Worm (Caenorhabditis elegans) whole organism, L2 larva: Measurements from ENCODE around the gene C03B1.4.

Source experiments
- C34F6.9 ChIP-seq: fragments of 150-350 bp; optimal IDR thresholded peaks from 2 replicates; lab custom pipeline; 2014; ENCODE audit warnings: missing biosample characterization, missing genetic modification characterization
- F13H6.1 ChIP-seq: sonication (generic microtip); optimal IDR thresholded peaks from 2 replicates; lab custom pipeline; 2016; ENCODE audit warnings: missing genetic modification characterization, missing compliant biosample characterization
- R02D3.7 ChIP-seq: fragments of 150-350 bp; optimal IDR thresholded peaks from 2 replicates; lab custom pipeline; 2014; ENCODE audit warnings: missing biosample characterization, missing genetic modification characterization
- ZK546.5 ChIP-seq: sonication (generic microtip); optimal IDR thresholded peaks from 2 replicates; lab custom pipeline; 2017; ENCODE audit warnings: missing biosample characterization, missing genetic modification characterization
- alr-1 ChIP-seq: fragments of 150-350 bp; optimal IDR thresholded peaks from 2 replicates; lab custom pipeline; 2014; ENCODE audit warnings: missing biosample characterization, missing genetic modification characterization
- aly-2 ChIP-seq: fragments of 150-350 bp; optimal IDR thresholded peaks from 2 replicates; lab custom pipeline; 2014; ENCODE audit warnings: missing biosample characterization, missing genetic modification characterization
- ama-1 ChIP-seq: fragments of 150-350 bp; optimal IDR thresholded peaks from 2 replicates; lab custom pipeline; 2018; ENCODE audit warnings: inconsistent platforms
- blmp-1 ChIP-seq: sonication (generic microtip); optimal IDR thresholded peaks from 2 replicates; lab custom pipeline; 2017; ENCODE audit warnings: missing genetic modification characterization, mild to moderate bottlenecking, missing compliant biosample characterization, antibody characterized with exemption, moderate library complexity; ENCODE audit not compliant: insufficient read depth
- ceh-16 ChIP-seq: fragments of 150-350 bp; optimal IDR thresholded peaks from 2 replicates; lab custom pipeline; 2014; ENCODE audit warnings: missing biosample characterization, missing genetic modification characterization
- ceh-82 ChIP-seq: fragments of 150-350 bp; optimal IDR thresholded peaks from 2 replicates; lab custom pipeline; 2014; ENCODE audit warnings: missing biosample characterization, missing genetic modification characterization
- crh-2 ChIP-seq: sonication (generic microtip); optimal IDR thresholded peaks from 2 replicates; lab custom pipeline; 2017; ENCODE audit warnings: missing biosample characterization, missing genetic modification characterization
- egl-27 ChIP-seq: sonication (generic microtip); optimal IDR thresholded peaks from 3 replicates; lab custom pipeline; 2017; ENCODE audit warnings: missing biosample characterization, missing genetic modification reagents, missing genetic modification characterization
- elt-1 ChIP-seq: fragments of 150-350 bp; optimal IDR thresholded peaks from 2 replicates; lab custom pipeline; 2014; ENCODE audit warnings: missing biosample characterization, missing genetic modification characterization
- lin-13 ChIP-seq: fragments of 150-350 bp; optimal IDR thresholded peaks from 2 replicates; lab custom pipeline; 2014; ENCODE audit warnings: missing biosample characterization, missing genetic modification reagents, missing genetic modification characterization
- lin-39 ChIP-seq: fragments of 150-350 bp; optimal IDR thresholded peaks from 2 replicates; lab custom pipeline; 2014; ENCODE audit warnings: missing biosample characterization, missing genetic modification reagents, missing genetic modification characterization
- lsy-2 ChIP-seq, 2 experiments: fragments of 150-350 bp in 1 of 2; sonication (generic microtip) in 1 of 2; optimal IDR thresholded peaks; 2 replicates each; lab custom pipeline; 2014 to 2017; ENCODE audit warnings: missing biosample characterization in 2 of 2, missing genetic modification characterization in 2 of 2
- mab-5 ChIP-seq: fragments of 150-350 bp; optimal IDR thresholded peaks from 2 replicates; lab custom pipeline; 2014; ENCODE audit warnings: missing biosample characterization, missing genetic modification characterization
- mdl-1 ChIP-seq, 2 experiments: fragments of 150-350 bp in 1 of 2; sonication (generic microtip) in 1 of 2; optimal IDR thresholded peaks; 2 replicates each; lab custom pipeline; 2017; ENCODE audit warnings: missing biosample characterization in 2 of 2, missing genetic modification characterization in 2 of 2
- nhr-10 ChIP-seq: sonication (generic microtip); optimal IDR thresholded peaks from 2 replicates; lab custom pipeline; 2017; ENCODE audit warnings: missing biosample characterization, missing genetic modification characterization
- nhr-12 ChIP-seq: fragments of 150-350 bp; optimal IDR thresholded peaks from 2 replicates; lab custom pipeline; 2014; ENCODE audit warnings: missing biosample characterization, missing genetic modification characterization
- nhr-21 ChIP-seq: fragments of 150-350 bp; optimal IDR thresholded peaks from 2 replicates; lab custom pipeline; 2014; ENCODE audit warnings: missing biosample characterization, missing genetic modification characterization
- nhr-23 ChIP-seq: fragments of 150-350 bp; optimal IDR thresholded peaks from 2 replicates; lab custom pipeline; 2014; ENCODE audit warnings: missing biosample characterization, missing genetic modification reagents, missing genetic modification characterization
- nhr-237 ChIP-seq: fragments of 150-350 bp; optimal IDR thresholded peaks from 2 replicates; lab custom pipeline; 2014; ENCODE audit warnings: missing biosample characterization, missing genetic modification characterization
- nhr-25 ChIP-seq: fragments of 150-350 bp; sonication (generic microtip); optimal IDR thresholded peaks from 3 replicates; lab custom pipeline; 2014; ENCODE audit warnings: missing biosample characterization, missing genetic modification characterization
- nhr-6 ChIP-seq: fragments of 150-350 bp; optimal IDR thresholded peaks from 2 replicates; lab custom pipeline; 2014; ENCODE audit warnings: missing biosample characterization, missing genetic modification characterization
- nhr-77 ChIP-seq: fragments of 150-350 bp; optimal IDR thresholded peaks from 2 replicates; lab custom pipeline; 2014; ENCODE audit warnings: missing biosample characterization, missing genetic modification characterization
- peb-1 ChIP-seq: fragments of 150-350 bp; optimal IDR thresholded peaks from 2 replicates; lab custom pipeline; 2014; ENCODE audit warnings: missing biosample characterization, missing genetic modification characterization
- sma-9 ChIP-seq, 2 experiments: fragments of 150-350 bp in 1 of 2; sonication (generic microtip) in 1 of 2; optimal IDR thresholded peaks; 2 replicates each; lab custom pipeline; 2014 to 2016; ENCODE audit warnings: missing genetic modification characterization in 2 of 2, mild to moderate bottlenecking in 1 of 2, missing biosample characterization in 1 of 2, missing compliant biosample characterization in 1 of 2, missing genetic modification reagents in 1 of 2, moderate library complexity in 1 of 2
- unc-39 ChIP-seq: fragments of 150-350 bp; optimal IDR thresholded peaks from 2 replicates; lab custom pipeline; 2014; ENCODE audit warnings: missing biosample characterization, missing genetic modification characterization
- unc-55 ChIP-seq: fragments of 150-350 bp; sonication (generic microtip); optimal IDR thresholded peaks from 3 replicates; lab custom pipeline; 2014; ENCODE audit warnings: missing biosample characterization, missing genetic modification reagents, missing genetic modification characterization
- unc-62 ChIP-seq: fragments of 150-350 bp; optimal IDR thresholded peaks from 2 replicates; lab custom pipeline; 2014; ENCODE audit warnings: missing biosample characterization, missing genetic modification reagents, missing genetic modification characterization
- ztf-1 ChIP-seq: fragments of 200-800 bp; sonication (Bioruptor generic); conservative IDR thresholded peaks from 2 replicates; pipeline ENCODE4 v1.3.6; 2022; ENCODE audit warnings: missing genetic modification characterization, missing compliant biosample characterization
- ztf-11 ChIP-seq: sonication (generic microtip); optimal IDR thresholded peaks from 2 replicates; lab custom pipeline; 2017; ENCODE audit warnings: missing biosample characterization, missing genetic modification characterization
- ztf-4 ChIP-seq: fragments of 150-350 bp; optimal IDR thresholded peaks from 2 replicates; lab custom pipeline; 2014; ENCODE audit warnings: missing biosample characterization, missing genetic modification characterization

The C03B1.4 gene

ce11 chrX:6388639-6389038 is 24.3 kb downstream of the C03B1.4 start:
- no peak for TF ChIP-seq nhr-12 (tag; lab: Kevin White, UChicago)
- no peak for TF ChIP-seq crh-2
- no peak for TF ChIP-seq aly-2 (tag; lab: Kevin White, UChicago)

ce11 chrX:6391491-6391890 is 27.2 kb downstream of the C03B1.4 start, which contains the start of gene igcm-2:
Gene igcm-2, minus strand, starts transcription at chrX:6391591.
- TF ChIP-seq nhr-6 (tag; lab: Kevin White, UChicago) (no peak), nhr-237 (no peak), ztf-1 (GFP tag; lab: Robert Waterston, UW) (no peak), nhr-23 (tag; lab: Kevin White, UChicago) (no peak), nhr-25 (no peak), unc-55 (GFP tag; lab: Kevin White, UChicago) (no peak)
- TF ChIP-seq, all 48 proteins: peak for 0

- TF ChIP-seq nhr-25 (no peak), nhr-237 (no peak), ztf-4 (no peak), ztf-11 (tag; lab: Kevin White, UChicago) (no peak), unc-39 (no peak), F13H6.1 (peak; percentile 6), ceh-16 (no peak), ceh-82 (tag; lab: Kevin White, UChicago) (no peak), nhr-21 (tag; lab: Kevin White, UChicago) (no peak), lin-39 (tag; lab: Kevin White, UChicago) (no peak), elt-1 (no peak), lsy-2 (tag; optimal IDR thresholded peaks at IDR 0.05; lab: Kevin White, UChicago) (peak in 1 of 2 experiments; percentile 5), C34F6.9 (tag; lab: Kevin White, UChicago) (peak; percentile 8)
These were observed 35.2 kb downstream of the C03B1.4 start for ce11 chrX:6399450-6399849.

ce11 chrX:6403122-6403521 is 38.8 kb downstream of the C03B1.4 start, which contains the start of gene glt-4:
Gene glt-4, plus strand, starts transcription at chrX:6403422.
- no peak for TF ChIP-seq ceh-16
- TF ChIP-seq, all 48 proteins: peak for 0

- TF ChIP-seq crh-2 (no peak), ama-1 (lab: Kevin White, UChicago) (no peak), mab-5 (tag; lab: Kevin White, UChicago) (no peak), nhr-21 (tag; lab: Kevin White, UChicago) (no peak), R02D3.7 (tag; lab: Kevin White, UChicago) (no peak), nhr-6 (tag; lab: Kevin White, UChicago) (no peak), ztf-11 (tag; lab: Kevin White, UChicago) (no peak), unc-62 (GFP tag; lab: Kevin White, UChicago) (no peak), nhr-237 (no peak), blmp-1 (tag; lab: Kevin White, UChicago) (no peak), nhr-77 (no peak), C34F6.9 (tag; lab: Kevin White, UChicago) (no peak), egl-27 (no peak), alr-1 (tag; lab: Kevin White, UChicago) (no peak), sma-9 (GFP tag; optimal IDR thresholded peaks at IDR 0.05; lab: Kevin White, UChicago) (no peak), sma-9 (tag; optimal IDR thresholded peaks at IDR 0.05; lab: Kevin White, UChicago) (no peak), lin-13 (GFP tag; lab: Kevin White, UChicago) (no peak), ZK546.5 (no peak)
These were observed 41.6 kb downstream of the C03B1.4 start for ce11 chrX:6405905-6406304.

- no peak for TF ChIP-seq ama-1 (lab: Kevin White, UChicago)
- no peak for TF ChIP-seq nhr-10 (tag; lab: Kevin White, UChicago)
- no peak for TF ChIP-seq mdl-1 (tag; optimal IDR thresholded peaks at IDR 0.05; lab: Kevin White, UChicago)
- no peak for TF ChIP-seq nhr-77
- TF ChIP-seq peb-1 (tag; lab: Kevin White, UChicago): no peak
These were observed 43.5 kb downstream of the C03B1.4 start for ce11 chrX:6407805-6408204.
